Worm (Caenorhabditis elegans) whole organism, L4 larva: ENCODE data around the gene W01C8.1.
A peak's percentile ranks its signal among the peaks of the same experiment; 100 is the strongest.

Experiments
- D1046.2 ChIP-seq: fragments of 200-800 bp; sonication (Bioruptor generic); IDR thresholded peaks from 2 replicates; pipeline ENCODE4 v1.3.6; 2022; ENCODE audit warnings: missing genetic modification characterization, missing compliant biosample characterization
- F37D6.2 ChIP-seq: sonication (generic microtip); optimal IDR thresholded peaks from 2 replicates; lab custom pipeline; 2016; ENCODE audit warnings: mild to moderate bottlenecking, missing genetic modification characterization, missing compliant biosample characterization
- F49E8.2 ChIP-seq: sonication (generic microtip); optimal IDR thresholded peaks from 2 replicates; lab custom pipeline; 2016; ENCODE audit warnings: missing compliant biosample characterization, mild to moderate bottlenecking, missing genetic modification characterization, borderline replicate concordance
- R02D3.7 ChIP-seq: fragments of 150-350 bp; sonication (generic microtip); optimal IDR thresholded peaks from 3 replicates; lab custom pipeline; 2014; ENCODE audit warnings: missing biosample characterization, missing genetic modification characterization
- Y105C5A.15 ChIP-seq: fragments of 200-800 bp; sonication (Bioruptor generic); IDR thresholded peaks from 2 replicates; pipeline ENCODE4 v1.3.6; 2022; ENCODE audit warnings: missing genetic modification characterization, missing compliant biosample characterization
- Y5F2A.4 ChIP-seq: fragments of 200-800 bp; sonication (Bioruptor generic); optimal IDR thresholded peaks from 2 replicates; lab custom pipeline; 2018; ENCODE audit warnings: mild to moderate bottlenecking, missing genetic modification characterization, missing compliant biosample characterization
- Y75B8A.6 ChIP-seq: fragments of 200-800 bp; sonication (Bioruptor generic); IDR thresholded peaks from 2 replicates; pipeline ENCODE4 v1.3.6; 2022; ENCODE audit warnings: missing genetic modification reagents, missing genetic modification characterization, missing compliant biosample characterization
- ZK337.2 ChIP-seq: fragments of 200-800 bp; sonication (Bioruptor generic); IDR thresholded peaks from 2 replicates; pipeline ENCODE4 v1.3.6; 2022; ENCODE audit warnings: missing genetic modification reagents, missing genetic modification characterization, missing compliant biosample characterization
- ZK546.5 ChIP-seq, 2 experiments: sonication (generic microtip); optimal IDR thresholded peaks; 2 replicates each; lab custom pipeline; 2017; ENCODE audit warnings: missing biosample characterization in 2 of 2, missing genetic modification characterization in 2 of 2
- aha-1 ChIP-seq: fragments of 150-350 bp; peaks from one replicate; lab custom pipeline; 2014; ENCODE audit warnings: missing biosample characterization, missing genetic modification characterization
- aly-2 ChIP-seq: sonication (generic microtip); optimal IDR thresholded peaks from 2 replicates; lab custom pipeline; 2018; ENCODE audit warnings: missing biosample characterization, missing genetic modification characterization
- ama-1 ChIP-seq: fragments of 150-350 bp; optimal IDR thresholded peaks from 2 replicates; lab custom pipeline; 2014; ENCODE audit warnings: inconsistent platforms, mixed read lengths
- ceh-20 ChIP-seq: fragments of 200-800 bp; sonication (Bioruptor generic); IDR thresholded peaks from 2 replicates; pipeline ENCODE4 v1.3.6; 2022; ENCODE audit warnings: missing genetic modification reagents, missing genetic modification characterization, missing compliant biosample characterization
- ceh-62 ChIP-seq: sonication (generic microtip); optimal IDR thresholded peaks from 2 replicates; lab custom pipeline; 2017; ENCODE audit warnings: missing biosample characterization, missing genetic modification characterization
- ceh-82 ChIP-seq: sonication (generic microtip); optimal IDR thresholded peaks from 2 replicates; lab custom pipeline; 2017; ENCODE audit warnings: missing biosample characterization, missing genetic modification characterization
- ces-1 ChIP-seq: fragments of 150-350 bp; sonication (generic microtip); optimal IDR thresholded peaks from 4 replicates; lab custom pipeline; 2014; ENCODE audit warnings: missing biosample characterization, missing genetic modification reagents, missing genetic modification characterization
- daf-19 ChIP-seq: fragments of 200-800 bp; sonication (Bioruptor generic); conservative IDR thresholded peaks from 2 replicates; pipeline ENCODE4 v1.3.6; 2022; ENCODE audit warnings: missing genetic modification characterization, missing compliant biosample characterization
- dmd-8 ChIP-seq: fragments of 200-800 bp; sonication (Bioruptor generic); IDR thresholded peaks from 2 replicates; pipeline ENCODE4 v1.3.6; 2022; ENCODE audit warnings: missing genetic modification characterization, missing compliant biosample characterization
- duxl-1 ChIP-seq: sonication (generic microtip); optimal IDR thresholded peaks from 2 replicates; lab custom pipeline; 2016; ENCODE audit warnings: mild to moderate bottlenecking, missing genetic modification characterization, moderate library complexity, missing compliant biosample characterization; ENCODE audit not compliant: poor library complexity
- egl-27 ChIP-seq: sonication (generic microtip); optimal IDR thresholded peaks from 3 replicates; lab custom pipeline; 2017; ENCODE audit warnings: missing biosample characterization, missing genetic modification reagents, missing genetic modification characterization
- egl-43 ChIP-seq: fragments of 200-800 bp; sonication (Bioruptor generic); IDR thresholded peaks from 2 replicates; pipeline ENCODE4 v1.3.6; 2022; ENCODE audit warnings: missing genetic modification reagents, missing genetic modification characterization, missing compliant biosample characterization
- hif-1 ChIP-seq, 2 experiments: sonication (generic microtip); optimal IDR thresholded peaks; 2 replicates each; lab custom pipeline; 2016 to 2017; ENCODE audit warnings: missing compliant biosample characterization in 2 of 2, missing genetic modification characterization in 2 of 2, missing genetic modification reagents in 2 of 2, missing genotype in 2 of 2, mild to moderate bottlenecking in 1 of 2
- jun-1 ChIP-seq: fragments of 150-350 bp; optimal IDR thresholded peaks from 2 replicates; lab custom pipeline; 2014; ENCODE audit warnings: missing biosample characterization, missing genetic modification reagents, missing genetic modification characterization
- lin-29 ChIP-seq: fragments of 200-800 bp; sonication (Bioruptor generic); IDR thresholded peaks from 2 replicates; pipeline ENCODE4 v1.3.6; 2022; ENCODE audit warnings: missing genetic modification reagents, missing genetic modification characterization, missing compliant biosample characterization
- lin-39 ChIP-seq: fragments of 150-350 bp; optimal IDR thresholded peaks from 2 replicates; lab custom pipeline; 2014; ENCODE audit warnings: missing biosample characterization, missing genetic modification reagents, missing genetic modification characterization
- mdl-1 ChIP-seq, 2 experiments: fragments of 150-350 bp in 1 of 2; sonication (generic microtip) in 1 of 2; optimal IDR thresholded peaks; 2 replicates each; lab custom pipeline; 2014 to 2017; ENCODE audit warnings: missing biosample characterization in 2 of 2, missing genetic modification characterization in 2 of 2
- mxl-2 ChIP-seq: fragments of 200-800 bp; sonication (Bioruptor generic); conservative IDR thresholded peaks from 2 replicates; pipeline ENCODE4 v1.3.6; 2022; ENCODE audit warnings: missing genetic modification reagents, missing genetic modification characterization, missing compliant biosample characterization
- mxl-3 ChIP-seq: fragments of 200-800 bp; sonication (Bioruptor generic); optimal IDR thresholded peaks from 2 replicates; lab custom pipeline; 2018; ENCODE audit warnings: mild to moderate bottlenecking, missing genetic modification characterization, missing compliant biosample characterization
- nhr-10 ChIP-seq: fragments of 150-350 bp; optimal IDR thresholded peaks from 2 replicates; lab custom pipeline; 2014; ENCODE audit warnings: missing biosample characterization, missing genetic modification characterization
- nhr-111 ChIP-seq: fragments of 200-800 bp; sonication (Bioruptor generic); optimal IDR thresholded peaks from 2 replicates; lab custom pipeline; 2018; ENCODE audit warnings: mild to moderate bottlenecking, missing genetic modification characterization, missing compliant biosample characterization
- nhr-237 ChIP-seq: sonication (generic microtip); optimal IDR thresholded peaks from 2 replicates; lab custom pipeline; 2017; ENCODE audit warnings: missing biosample characterization, missing genetic modification characterization
- nhr-41 ChIP-seq: fragments of 200-800 bp; sonication (Bioruptor generic); IDR thresholded peaks from 2 replicates; pipeline ENCODE4 v1.3.6; 2022; ENCODE audit warnings: missing genetic modification reagents, missing genetic modification characterization, missing compliant biosample characterization
- nhr-48 ChIP-seq: sonication (generic microtip); optimal IDR thresholded peaks from 2 replicates; lab custom pipeline; 2016; ENCODE audit warnings: mild to moderate bottlenecking, missing genetic modification characterization, missing compliant biosample characterization
- pha-4 ChIP-seq, 2 experiments: fragments of 150-350 bp in 1 of 2; fragments of 200-800 bp in 1 of 2; sonication (Bioruptor generic) in 1 of 2; IDR thresholded peaks in 1 of 2; optimal IDR thresholded peaks in 1 of 2; 2 replicates each; pipeline versions ENCODE4 v1.3.6 to Lab custom; 2014 to 2022; ENCODE audit warnings: missing genetic modification characterization in 2 of 2, missing genetic modification reagents in 2 of 2, missing biosample characterization in 1 of 2, missing compliant biosample characterization in 1 of 2
- php-3 ChIP-seq: fragments of 200-800 bp; sonication (Bioruptor generic); IDR thresholded peaks from 2 replicates; pipeline ENCODE4 v1.3.6; 2022; ENCODE audit warnings: missing genetic modification reagents, missing genetic modification characterization, missing compliant biosample characterization
- rbr-2 ChIP-seq: sonication (generic microtip); optimal IDR thresholded peaks from 2 replicates; lab custom pipeline; 2016; ENCODE audit warnings: missing genotype, missing genetic modification characterization, missing compliant biosample characterization
- set-16 ChIP-seq: fragments of 200-800 bp; sonication (Bioruptor generic); IDR thresholded peaks from 2 replicates; pipeline ENCODE4 v1.3.6; 2022; ENCODE audit warnings: missing genetic modification reagents, missing genetic modification characterization, missing compliant biosample characterization
- skn-1 ChIP-seq: fragments of 150-350 bp; optimal IDR thresholded peaks from 2 replicates; lab custom pipeline; 2014; ENCODE audit warnings: missing biosample characterization, missing genetic modification characterization
- snpc-4 ChIP-seq: fragments of 150-350 bp; optimal IDR thresholded peaks from 2 replicates; lab custom pipeline; 2014; ENCODE audit warnings: missing biosample characterization, missing genetic modification characterization
- unc-130 ChIP-seq: sonication (generic microtip); optimal IDR thresholded peaks from 2 replicates; lab custom pipeline; 2016; ENCODE audit warnings: missing genetic modification reagents, missing genetic modification characterization, missing compliant biosample characterization
- unc-39 ChIP-seq: sonication (generic microtip); optimal IDR thresholded peaks from 2 replicates; lab custom pipeline; 2017; ENCODE audit warnings: missing biosample characterization, missing genetic modification characterization
- unc-62 ChIP-seq, 3 experiments: fragments of 150-350 bp in 1 of 3; sonication (generic microtip); optimal IDR thresholded peaks in 2 of 3; peaks in 1 of 3; 1 replicate in 1 of 3; 2 replicates in 2 of 3; lab custom pipeline; 2014 to 2017; ENCODE audit warnings: missing biosample characterization in 3 of 3, missing genetic modification characterization in 3 of 3, missing genetic modification reagents in 3 of 3, missing genotype in 1 of 3
- vab-7 ChIP-seq: fragments of 200-800 bp; sonication (Bioruptor generic); IDR thresholded peaks from 2 replicates; pipeline ENCODE4 v1.3.6; 2022; ENCODE audit warnings: missing genetic modification reagents, missing genetic modification characterization, missing compliant biosample characterization
- zag-1 ChIP-seq: fragments of 150-350 bp; optimal IDR thresholded peaks from 2 replicates; lab custom pipeline; 2014; ENCODE audit warnings: missing biosample characterization, missing genetic modification characterization
- zfp-2 ChIP-seq: sonication (generic microtip); optimal IDR thresholded peaks from 2 replicates; lab custom pipeline; 2016; ENCODE audit warnings: mild to moderate bottlenecking, missing genetic modification characterization, missing compliant biosample characterization
- zfp-3 ChIP-seq: fragments of 200-800 bp; sonication (Bioruptor generic); conservative IDR thresholded peaks from 2 replicates; pipeline ENCODE4 v1.3.6; 2022; ENCODE audit warnings: missing genetic modification reagents, missing genetic modification characterization, missing compliant biosample characterization
- ztf-7 ChIP-seq: fragments of 150-350 bp; optimal IDR thresholded peaks from 2 replicates; lab custom pipeline; 2014; ENCODE audit warnings: missing biosample characterization, missing genetic modification characterization

W01C8.1 gene

ce11 chrX:5724544-5724943 is 32.3 kb downstream of the W01C8.1 start:
- TF ChIP-seq ces-1: peak; percentile 53
- peak in 1 of 2 experiments; percentile 49 for TF ChIP-seq unc-62 (GFP tag; optimal IDR thresholded peaks at IDR 0.05 in 1 of 2; lab: Kevin White, UChicago)
- TF ChIP-seq unc-62 (tag; optimal IDR thresholded peaks at IDR 0.05; lab: Kevin White, UChicago): no peak
- no peak for TF ChIP-seq lin-29
- TF ChIP-seq lin-39: no peak
- TF ChIP-seq R02D3.7: no peak
- no peak for TF ChIP-seq ceh-82 (tag; lab: Kevin White, UChicago)
- no peak for TF ChIP-seq snpc-4
- no peak for TF ChIP-seq dmd-8

ce11 chrX:5726160-5726559 is 34.0 kb downstream of the W01C8.1 start:
- TF ChIP-seq nhr-41 (GFP tag; lab: Robert Waterston, UW) (no peak), set-16 (GFP tag; lab: Robert Waterston, UW) (peak; percentile 59), egl-43 (GFP tag; lab: Robert Waterston, UW) (peak; percentile 60; the same call in 1 of the 2 replicates)

- TF ChIP-seq php-3 (GFP tag; lab: Robert Waterston, UW): no peak
- TF ChIP-seq aha-1 (tag; lab: Kevin White, UChicago): peak; percentile 98
- peak; percentile 51; the same call in 1 of the 2 replicates for TF ChIP-seq ceh-20
- TF ChIP-seq mdl-1 (tag; optimal IDR thresholded peaks at IDR 0.05; lab: Kevin White, UChicago): peak in 1 of 2 experiments; percentile 80
- TF ChIP-seq ZK546.5 (tag; optimal IDR thresholded peaks at IDR 0.05; lab: Kevin White, UChicago): no peak
- TF ChIP-seq nhr-48 (tag; lab: Kevin White, UChicago): peak; percentile 42
- peak in 1 of 2 experiments; percentile 94 for TF ChIP-seq unc-62 (GFP tag; optimal IDR thresholded peaks at IDR 0.05 in 1 of 2; lab: Kevin White, UChicago)
- TF ChIP-seq unc-62 (tag; optimal IDR thresholded peaks at IDR 0.05; lab: Kevin White, UChicago): no peak
- no peak for TF ChIP-seq R02D3.7
- TF ChIP-seq zag-1 (tag; lab: Kevin White, UChicago): peak; percentile 13
- TF ChIP-seq unc-39: no peak
- no peak for TF ChIP-seq F49E8.2 (tag; lab: Kevin White, UChicago)
- no peak for TF ChIP-seq unc-130 (GFP tag; lab: Kevin White, UChicago)
- TF ChIP-seq nhr-10: no peak
- no peak for TF ChIP-seq nhr-41 (GFP tag; lab: Robert Waterston, UW)
- TF ChIP-seq Y105C5A.15 (GFP tag; lab: Robert Waterston, UW): no peak
- no peak for TF ChIP-seq zfp-3
- no peak for TF ChIP-seq jun-1 (tag; lab: Kevin White, UChicago)
- no peak for TF ChIP-seq duxl-1 (tag; lab: Kevin White, UChicago)
- peak; percentile 13 for TF ChIP-seq zfp-2
- TF ChIP-seq mxl-2 (GFP tag; lab: Robert Waterston, UW): no peak
- TF ChIP-seq egl-43 (GFP tag; lab: Robert Waterston, UW): peak; percentile 63
- TF ChIP-seq nhr-237: no peak
- no peak for TF ChIP-seq Y75B8A.6
- TF ChIP-seq set-16 (GFP tag; lab: Robert Waterston, UW): peak; percentile 81
- TF ChIP-seq ama-1 (lab: Kevin White, UChicago): no peak
- no peak for TF ChIP-seq nhr-111 (GFP tag; lab: Kevin White, UChicago)
- no peak for TF ChIP-seq Y5F2A.4 (GFP tag; lab: Kevin White, UChicago)
- TF ChIP-seq D1046.2: no peak
- no peak for TF ChIP-seq ZK337.2
- TF ChIP-seq pha-4 (GFP tag; IDR thresholded peaks at IDR 0.05; lab: Robert Waterston, UW): no peak; the same call in 1 of the 2 replicates
- no peak for TF ChIP-seq pha-4 (tag; optimal IDR thresholded peaks at IDR 0.05; lab: Kevin White, UChicago)
- TF ChIP-seq aly-2 (tag; lab: Kevin White, UChicago): no peak
- no peak for TF ChIP-seq daf-19 (GFP tag; lab: Robert Waterston, UW)
- TF ChIP-seq ztf-7: no peak
- TF ChIP-seq ceh-62: no peak
- TF ChIP-seq skn-1 (tag; lab: Kevin White, UChicago): no peak
- no peak for TF ChIP-seq egl-27 (tag; lab: Kevin White, UChicago)
- peak; percentile 28 for TF ChIP-seq mxl-3 (GFP tag; lab: Kevin White, UChicago)
- peak; percentile 86 for TF ChIP-seq rbr-2 (tag; lab: Kevin White, UChicago)
- peak; percentile 51 for TF ChIP-seq vab-7 (GFP tag; lab: Robert Waterston, UW)
- TF ChIP-seq F37D6.2 (tag; lab: Kevin White, UChicago): peak; percentile 76
- peak in 1 of 2 experiments; percentile 56 for TF ChIP-seq hif-1 (tag; optimal IDR thresholded peaks at IDR 0.05; lab: Kevin White, UChicago)
Observed at ce11 chrX:5728956-5729467, 36.8 kb downstream of the W01C8.1 start.
